Worm (Caenorhabditis elegans): ENCODE measurements around the gene W02B12.1.

The W02B12.1 gene

DNA sequence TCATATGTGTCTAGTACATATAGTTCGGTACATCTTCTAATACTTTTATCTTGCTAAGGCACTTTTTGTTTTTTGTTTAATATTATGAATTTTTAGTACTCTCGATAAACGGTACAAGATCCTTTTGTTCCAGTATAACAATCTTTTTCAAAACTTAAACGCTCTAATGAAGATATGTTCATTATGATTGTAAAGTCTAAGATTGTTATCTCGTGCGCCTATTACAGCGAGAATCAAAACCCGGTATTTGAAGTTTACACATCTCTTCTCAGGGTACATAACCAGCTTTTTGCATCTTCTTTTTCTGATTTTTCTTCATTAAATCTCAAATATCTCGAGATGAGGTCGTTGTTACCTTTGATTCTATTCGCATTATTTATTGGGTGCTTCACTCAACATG, 39.2 kb downstream of the W02B12.1 start, which contains the start of gene B0334.13:
TSS of gene B0334.13 (plus strand) at position 301 of the 400 bp plus-strand sequence.
- TF ChIP-seq hnd-1 (tag; optimal IDR thresholded peaks at IDR 0.05) = no peak
- TF ChIP-seq ceh-13 (GFP tag; optimal IDR thresholded peaks at IDR 0.05) = no peak
- no peak for TF ChIP-seq flt-1 (GFP tag; IDR thresholded peaks at IDR 0.05)
- TF ChIP-seq ama-1 (optimal IDR thresholded peaks at IDR 0.05) = no peak
- TF ChIP-seq hmg-4 (GFP tag; optimal IDR thresholded peaks at IDR 0.05) = no peak

ce11 chrII:11492843-11493242, 44.0 kb downstream of the W02B12.1 start, which contains the start of gene hacl-1:
hacl-1 (minus strand) TSS chrII:11492963.
- TF ChIP-seq tbx-11 (GFP tag; IDR thresholded peaks at IDR 0.05) (no peak), B0310.2 (tag; optimal IDR thresholded peaks at IDR 0.05) (no peak), F13C5.2 (tag; optimal IDR thresholded peaks at IDR 0.05) (no peak), ets-7 (tag; optimal IDR thresholded peaks at IDR 0.05) (no peak), ceh-36 (tag; optimal IDR thresholded peaks at IDR 0.05) (no peak), hnd-1 (tag; optimal IDR thresholded peaks at IDR 0.05) (no peak), tra-4 (tag; optimal IDR thresholded peaks at IDR 0.05) (no peak), pes-1 (GFP tag; IDR thresholded peaks at IDR 0.05) (no peak), ama-1 (optimal IDR thresholded peaks at IDR 0.05) (no peak), hmg-4 (GFP tag; optimal IDR thresholded peaks at IDR 0.05) (no peak), hmbx-1 (tag; optimal IDR thresholded peaks at IDR 0.05) (no peak), flt-1 (GFP tag; IDR thresholded peaks at IDR 0.05) (no peak)

DNA sequence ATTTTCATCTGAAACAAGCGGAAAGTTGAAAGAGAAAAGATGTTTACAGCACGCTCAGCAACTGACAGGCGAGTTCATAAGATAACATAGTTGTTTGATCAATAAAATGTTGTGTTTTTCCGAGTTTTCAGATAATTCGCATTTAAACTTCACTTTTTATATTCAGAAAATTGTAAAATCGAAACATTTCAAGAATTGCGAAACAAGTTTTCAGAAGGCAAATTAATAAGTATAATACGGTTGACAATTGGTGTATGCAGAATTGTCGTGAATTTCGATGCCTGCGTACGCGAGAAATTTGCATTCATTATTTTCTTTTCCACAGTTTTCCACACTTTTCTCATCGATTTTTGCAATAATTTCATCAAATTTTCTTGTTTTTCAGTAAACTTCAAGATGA, 46.5 kb downstream of the W02B12.1 start, which contains the start of the genes ooc-3 and B0334.4:
TSS of gene ooc-3 (minus strand) at position 15 of the 400 bp plus-strand sequence.
TSS of gene B0334.4 (plus strand) at position 386 of the 400 bp plus-strand sequence.
- TF ChIP-seq tbx-11 (GFP tag; IDR thresholded peaks at IDR 0.05) (no peak), ceh-36 (tag; optimal IDR thresholded peaks at IDR 0.05) (no peak), tbx-37 (GFP tag; conservative IDR thresholded peaks at IDR 0.05) (no peak), tra-4 (tag; optimal IDR thresholded peaks at IDR 0.05) (no peak), sea-1 (GFP tag; conservative IDR thresholded peaks at IDR 0.05) (no peak), B0310.2 (tag; optimal IDR thresholded peaks at IDR 0.05) (no peak), hmg-4 (GFP tag; optimal IDR thresholded peaks at IDR 0.05) (no peak), ceh-13 (GFP tag; optimal IDR thresholded peaks at IDR 0.05) (no peak), hnd-1 (tag; optimal IDR thresholded peaks at IDR 0.05) (no peak), F13C5.2 (tag; optimal IDR thresholded peaks at IDR 0.05) (no peak), pes-1 (GFP tag; IDR thresholded peaks at IDR 0.05) (no peak), hmbx-1 (tag; optimal IDR thresholded peaks at IDR 0.05) (no peak)

- TF ChIP-seq ets-7 (tag; optimal IDR thresholded peaks at IDR 0.05) (no peak), F13C5.2 (tag; optimal IDR thresholded peaks at IDR 0.05) (no peak), tbx-37 (GFP tag; conservative IDR thresholded peaks at IDR 0.05) (no peak), flt-1 (GFP tag; IDR thresholded peaks at IDR 0.05) (no peak), ceh-36 (tag; optimal IDR thresholded peaks at IDR 0.05) (no peak), hmg-4 (GFP tag; optimal IDR thresholded peaks at IDR 0.05) (no peak), pes-1 (GFP tag; IDR thresholded peaks at IDR 0.05) (no peak), aly-1 (tag; optimal IDR thresholded peaks at IDR 0.05) (no peak), tra-4 (tag; optimal IDR thresholded peaks at IDR 0.05) (no peak)
Observed at ce11 chrII:11495806-11496205, 47.0 kb downstream of the W02B12.1 start.

- TF ChIP-seq ama-1 (optimal IDR thresholded peaks at IDR 0.05) = no peak
- no peak for TF ChIP-seq ets-7 (tag; optimal IDR thresholded peaks at IDR 0.05)
- no peak for TF ChIP-seq sea-1 (GFP tag; conservative IDR thresholded peaks at IDR 0.05)
- no peak for TF ChIP-seq ceh-36 (tag; optimal IDR thresholded peaks at IDR 0.05)
- no peak for TF ChIP-seq aly-1 (tag; optimal IDR thresholded peaks at IDR 0.05)
- no peak for TF ChIP-seq hnd-1 (tag; optimal IDR thresholded peaks at IDR 0.05)
- TF ChIP-seq hmbx-1 (tag; optimal IDR thresholded peaks at IDR 0.05) = no peak
- TF ChIP-seq pes-1 (GFP tag; IDR thresholded peaks at IDR 0.05) = no peak
- TF ChIP-seq hmg-4 (GFP tag; optimal IDR thresholded peaks at IDR 0.05) = no peak
- TF ChIP-seq tra-4 (tag; optimal IDR thresholded peaks at IDR 0.05) = no peak
- no peak for TF ChIP-seq tbx-11 (GFP tag; IDR thresholded peaks at IDR 0.05)
- TF ChIP-seq ceh-13 (GFP tag; optimal IDR thresholded peaks at IDR 0.05) = no peak
- TF ChIP-seq tbx-37 (GFP tag; conservative IDR thresholded peaks at IDR 0.05) = no peak
- TF ChIP-seq B0310.2 (tag; optimal IDR thresholded peaks at IDR 0.05) = no peak
Observed at ce11 chrII:11496767-11497166, 47.9 kb downstream of the W02B12.1 start, which contains the start of gene emc-5. emc-5 (plus strand) TSS chrII:11496780.

- TF ChIP-seq hmbx-1 (tag; optimal IDR thresholded peaks at IDR 0.05) (no peak), ceh-13 (GFP tag; optimal IDR thresholded peaks at IDR 0.05) (no peak), tbx-11 (GFP tag; IDR thresholded peaks at IDR 0.05) (no peak), F13C5.2 (tag; optimal IDR thresholded peaks at IDR 0.05) (no peak), aly-1 (tag; optimal IDR thresholded peaks at IDR 0.05) (no peak), ceh-36 (tag; optimal IDR thresholded peaks at IDR 0.05) (no peak), scrt-1 (GFP tag; IDR thresholded peaks at IDR 0.05) (no peak), pes-1 (GFP tag; IDR thresholded peaks at IDR 0.05) (no peak), ama-1 (optimal IDR thresholded peaks at IDR 0.05) (no peak), flt-1 (GFP tag; IDR thresholded peaks at IDR 0.05) (no peak), hmg-4 (GFP tag; optimal IDR thresholded peaks at IDR 0.05) (no peak), ets-7 (tag; optimal IDR thresholded peaks at IDR 0.05) (no peak), tbx-37 (GFP tag; conservative IDR thresholded peaks at IDR 0.05) (no peak), hnd-1 (tag; optimal IDR thresholded peaks at IDR 0.05) (no peak), tra-4 (tag; optimal IDR thresholded peaks at IDR 0.05) (no peak), B0310.2 (tag; optimal IDR thresholded peaks at IDR 0.05) (no peak), sea-1 (GFP tag; conservative IDR thresholded peaks at IDR 0.05) (no peak)
Observed at ce11 chrII:11497365-11497764, 48.5 kb downstream of the W02B12.1 start, which contains the start of gene B0334.5. B0334.5 (plus strand) TSS chrII:11497665.

DNA sequence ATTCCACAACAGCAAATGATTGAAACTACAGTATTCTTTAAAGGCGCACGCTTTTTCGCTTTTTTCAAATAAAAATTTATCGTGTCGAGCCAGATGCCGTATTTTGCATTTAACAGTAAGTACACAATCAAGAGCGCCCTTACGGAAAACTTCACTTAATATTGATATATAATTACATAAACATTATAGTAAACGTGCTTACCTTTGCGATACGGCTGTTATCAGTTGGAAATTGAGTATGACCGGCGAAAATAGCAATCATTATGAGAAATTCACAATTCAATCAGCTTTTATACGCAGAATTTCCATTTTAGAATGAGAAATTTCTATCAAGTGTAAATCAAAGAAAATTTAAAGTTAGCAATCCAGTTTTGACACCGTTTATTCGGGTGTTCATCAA, 51.4 kb downstream of the W02B12.1 start, which contains the start of gene B0334.20:
TSS of gene B0334.20 (minus strand) at position 262 of the 400 bp plus-strand sequence.
- no peak for TF ChIP-seq tbx-11 (GFP tag; IDR thresholded peaks at IDR 0.05)
- TF ChIP-seq hmbx-1 (tag; optimal IDR thresholded peaks at IDR 0.05) = no peak

Data from whole organism, early embryonic.